Worm (Caenorhabditis elegans): ENCODE data around the gene F57B1.6.

F57B1.6 gene

ce11 chrV:13212584-13212983, 3.1 kb downstream of the F57B1.6 start:
- TF ChIP-seq nhr-25 (tag; optimal IDR thresholded peaks at IDR 0.05) (no peak), nhr-237 (tag; optimal IDR thresholded peaks at IDR 0.05) (no peak), unc-62 (GFP tag; optimal IDR thresholded peaks at IDR 0.05) (no peak), nhr-11 (tag; optimal IDR thresholded peaks at IDR 0.05) (no peak), fos-1 (tag; optimal IDR thresholded peaks at IDR 0.05) (peak; percentile 98), sma-9 (GFP tag; optimal IDR thresholded peaks at IDR 0.05) (peak; percentile 80), sma-9 (tag; optimal IDR thresholded peaks at IDR 0.05) (no peak), nhr-129 (tag; optimal IDR thresholded peaks at IDR 0.05) (no peak), nhr-77 (tag; optimal IDR thresholded peaks at IDR 0.05) (no peak), mdl-1 (tag; optimal IDR thresholded peaks at IDR 0.05) (no peak), nhr-6 (tag; optimal IDR thresholded peaks at IDR 0.05) (no peak), lsy-2 (tag; optimal IDR thresholded peaks at IDR 0.05) (no peak), Y55F3AM.14 (GFP tag; optimal IDR thresholded peaks at IDR 0.05) (no peak), elt-3 (tag; optimal IDR thresholded peaks at IDR 0.05) (no peak), gmeb-1 (tag; optimal IDR thresholded peaks at IDR 0.05) (no peak), elt-1 (tag; optimal IDR thresholded peaks at IDR 0.05) (no peak), crh-2 (tag; optimal IDR thresholded peaks at IDR 0.05) (peak; percentile 79), unc-55 (GFP tag; optimal IDR thresholded peaks at IDR 0.05) (no peak), zag-1 (tag; optimal IDR thresholded peaks at IDR 0.05) (no peak), sem-4 (tag; optimal IDR thresholded peaks at IDR 0.05) (no peak), F13H6.1 (tag; optimal IDR thresholded peaks at IDR 0.05) (peak; percentile 70), nhr-23 (tag; optimal IDR thresholded peaks at IDR 0.05) (no peak), nhr-21 (tag; optimal IDR thresholded peaks at IDR 0.05) (no peak)

- TF ChIP-seq F13H6.1 (tag; optimal IDR thresholded peaks at IDR 0.05), result no peak
- no peak for TF ChIP-seq nhr-21 (tag; optimal IDR thresholded peaks at IDR 0.05)
- TF ChIP-seq nhr-10 (tag; optimal IDR thresholded peaks at IDR 0.05), result no peak
- TF ChIP-seq gmeb-1 (tag; optimal IDR thresholded peaks at IDR 0.05), result no peak
- no peak for TF ChIP-seq nhr-11 (tag; optimal IDR thresholded peaks at IDR 0.05)
- no peak for TF ChIP-seq nhr-129 (tag; optimal IDR thresholded peaks at IDR 0.05)
- no peak for TF ChIP-seq aly-2 (tag; optimal IDR thresholded peaks at IDR 0.05)
- TF ChIP-seq ztf-4 (tag; optimal IDR thresholded peaks at IDR 0.05), result no peak
- TF ChIP-seq dmd-4 (tag; optimal IDR thresholded peaks at IDR 0.05), result no peak
These were observed 11.6 kb downstream of the F57B1.6 start for ce11 chrV:13221066-13221465.

- TF ChIP-seq nhr-10 (tag; optimal IDR thresholded peaks at IDR 0.05) (no peak), peb-1 (tag; optimal IDR thresholded peaks at IDR 0.05) (no peak), elt-3 (tag; optimal IDR thresholded peaks at IDR 0.05) (no peak), mdl-1 (tag; optimal IDR thresholded peaks at IDR 0.05) (no peak), gmeb-1 (tag; optimal IDR thresholded peaks at IDR 0.05) (no peak), Y55F3AM.14 (GFP tag; optimal IDR thresholded peaks at IDR 0.05) (no peak), lin-11 (tag; optimal IDR thresholded peaks at IDR 0.05) (no peak), lsy-2 (tag; optimal IDR thresholded peaks at IDR 0.05) (no peak), zag-1 (tag; optimal IDR thresholded peaks at IDR 0.05) (no peak), mbf-1 (tag; optimal IDR thresholded peaks at IDR 0.05) (no peak), nhr-12 (tag; optimal IDR thresholded peaks at IDR 0.05) (no peak), skn-1 (tag; optimal IDR thresholded peaks at IDR 0.05) (no peak), C34F6.9 (tag; optimal IDR thresholded peaks at IDR 0.05) (no peak)
These were observed 20.1 kb downstream of the F57B1.6 start for ce11 chrV:13229538-13229937.

ce11 chrV:13235313-13235712, 25.9 kb downstream of the F57B1.6 start:
- TF ChIP-seq ztf-4 (tag; optimal IDR thresholded peaks at IDR 0.05), result peak; percentile 24
- TF ChIP-seq nhr-77 (tag; optimal IDR thresholded peaks at IDR 0.05), result no peak
- TF ChIP-seq mab-5 (tag; optimal IDR thresholded peaks at IDR 0.05), result no peak
- TF ChIP-seq blmp-1 (tag; optimal IDR thresholded peaks at IDR 0.05; ENCODE audit: insufficient read depth), result no peak
- peak; percentile 55 for TF ChIP-seq skn-1 (tag; optimal IDR thresholded peaks at IDR 0.05)

- no peak for TF ChIP-seq nhr-10 (tag; optimal IDR thresholded peaks at IDR 0.05)
- TF ChIP-seq nhr-6 (tag; optimal IDR thresholded peaks at IDR 0.05), result no peak
- no peak for TF ChIP-seq unc-39 (tag; optimal IDR thresholded peaks at IDR 0.05)
- TF ChIP-seq ztf-11 (tag; optimal IDR thresholded peaks at IDR 0.05), result no peak
- TF ChIP-seq lin-13 (GFP tag; optimal IDR thresholded peaks at IDR 0.05), result no peak
- no peak for TF ChIP-seq mab-5 (tag; optimal IDR thresholded peaks at IDR 0.05)
- TF ChIP-seq sma-9 (GFP tag; optimal IDR thresholded peaks at IDR 0.05), result no peak
- no peak for TF ChIP-seq sma-9 (tag; optimal IDR thresholded peaks at IDR 0.05)
- no peak for TF ChIP-seq unc-55 (GFP tag; optimal IDR thresholded peaks at IDR 0.05)
- TF ChIP-seq nhr-77 (tag; optimal IDR thresholded peaks at IDR 0.05), result no peak
- TF ChIP-seq zag-1 (tag; optimal IDR thresholded peaks at IDR 0.05), result no peak
- TF ChIP-seq alr-1 (tag; optimal IDR thresholded peaks at IDR 0.05), result no peak
- TF ChIP-seq ztf-1 (GFP tag; conservative IDR thresholded peaks at IDR 0.05), result no peak
These were observed 27.1 kb downstream of the F57B1.6 start, which contains the start of gene dmd-10 for ce11 chrV:13236507-13236906. dmd-10 (minus strand) TSS chrV:13236607.

Measured in whole organism, L2 larva.